Fruit fly (Drosophila melanogaster): ENCODE results near the gene CG42367.

Gene CG42367

dm6 chr2L:9894871-9895364, 35.5 kb upstream of the CG42367 start, which contains the start of gene Bka (continued):
- TF ChIP-seq CG2202 (tag; optimal IDR thresholded peaks at IDR 0.05) (peak; percentile 60), ind (GFP tag; optimal IDR thresholded peaks at IDR 0.05) (no peak), tio (GFP tag; optimal IDR thresholded peaks at IDR 0.05) (no peak), CG11085 (GFP tag; IDR thresholded peaks at IDR 0.05) (no peak), Adf1 (GFP tag; IDR thresholded peaks at IDR 0.05) (peak; percentile 10; the same call in 1 of the 2 replicates), sqz (GFP tag; optimal IDR thresholded peaks at IDR 0.05) (no peak), vvl (GFP tag; IDR thresholded peaks at IDR 0.05) (peak; percentile 85), CG7556 (GFP tag; optimal IDR thresholded peaks at IDR 0.05) (peak; percentile 38), Hmx (GFP tag; optimal IDR thresholded peaks at IDR 0.05) (no peak), peb (GFP tag; IDR thresholded peaks at IDR 0.05) (no peak), vfl (GFP tag; optimal IDR thresholded peaks at IDR 0.05) (no peak), D19B (GFP tag; optimal IDR thresholded peaks at IDR 0.05) (no peak), CG5953 (GFP tag; IDR thresholded peaks at IDR 0.05) (no peak), CoRest (tag; optimal IDR thresholded peaks at IDR 0.05) (peak; percentile 61), prd (optimal IDR thresholded peaks at IDR 0.05) (no peak), prd (GFP tag; IDR thresholded peaks at IDR 0.05) (no peak), bowl (GFP tag; IDR thresholded peaks at IDR 0.05) (no peak), CG12219 (GFP tag; optimal IDR thresholded peaks at IDR 0.05) (peak; percentile 6), Oaz (GFP tag; IDR thresholded peaks at IDR 0.05) (no peak), CG11723 (GFP tag; optimal IDR thresholded peaks at IDR 0.05) (no peak), Nf-YA (GFP tag; IDR thresholded peaks at IDR 0.05) (no peak), Lpt (GFP tag; optimal IDR thresholded peaks at IDR 0.05) (no peak), CG16813 (GFP tag; IDR thresholded peaks at IDR 0.05; ENCODE audit: partially characterized antibody) (peak; percentile 99), ranshi (GFP tag; IDR thresholded peaks at IDR 0.05) (peak; percentile 22; the same call in 1 of the 2 replicates), dmrt11E (tag; optimal IDR thresholded peaks at IDR 0.05) (peak; percentile 58), stwl (tag; optimal IDR thresholded peaks at IDR 0.05) (peak; percentile 71), Dll (GFP tag; IDR thresholded peaks at IDR 0.05; ENCODE audit: partially characterized antibody) (peak; percentile 100), CG9817 (tag; optimal IDR thresholded peaks at IDR 0.05) (peak; percentile 30), dpn (GFP tag; optimal IDR thresholded peaks at IDR 0.05) (peak in 1 of 2 experiments; percentile 23), ken (GFP tag; IDR thresholded peaks at IDR 0.05) (no peak), Atf-2 (GFP tag; optimal IDR thresholded peaks at IDR 0.05) (no peak), ase (GFP tag; IDR thresholded peaks at IDR 0.05) (no peak), nau (GFP tag; optimal IDR thresholded peaks at IDR 0.05) (peak; percentile 65), CG4820 (GFP tag; optimal IDR thresholded peaks at IDR 0.05) (no peak), CG10565 (GFP tag; optimal IDR thresholded peaks at IDR 0.05) (no peak), Atf3 (GFP tag; optimal IDR thresholded peaks at IDR 0.05) (no peak), Rx (GFP tag; IDR thresholded peaks at IDR 0.05) (no peak), CG1647 (GFP tag; optimal IDR thresholded peaks at IDR 0.05) (no peak), CG8478 (optimal IDR thresholded peaks at IDR 0.05) (no peak), MBD-R2 (GFP tag; IDR thresholded peaks at IDR 0.05) (peak; percentile 65), ap (GFP tag; IDR thresholded peaks at IDR 0.05) (no peak), CG12769 (tag; optimal IDR thresholded peaks at IDR 0.05) (peak; percentile 55), jigr1 (GFP tag; IDR thresholded peaks at IDR 0.05) (no peak), CG7271 (tag; optimal IDR thresholded peaks at IDR 0.05) (peak; percentile 34), CG12104 (GFP tag; optimal IDR thresholded peaks at IDR 0.05) (no peak), CG31365 (tag; optimal IDR thresholded peaks at IDR 0.05) (no peak), abd-A (tag; optimal IDR thresholded peaks at IDR 0.05) (no peak), Nf-YB (GFP tag; optimal IDR thresholded peaks at IDR 0.05) (peak; percentile 66), wor (GFP tag; IDR thresholded peaks at IDR 0.05) (no peak), lola (GFP tag; optimal IDR thresholded peaks at IDR 0.05) (peak in 1 of 3 experiments; percentile 45), zen2 (GFP tag; IDR thresholded peaks at IDR 0.05; ENCODE audit: partially characterized antibody) (peak; percentile 92), CG14050 (GFP tag; IDR thresholded peaks at IDR 0.05) (no peak)

All from whole organism, embryonic.